Worm (Caenorhabditis elegans) whole organism, midembryonic: ENCODE measurements around the gene sams-5.

Experiments
- cog-1 ChIP-seq: sonication (generic microtip); optimal IDR thresholded peaks from 2 replicates; lab custom pipeline; 2016; ENCODE audit warnings: missing genetic modification characterization, missing compliant biosample characterization
- tab-1 ChIP-seq: fragments of 200-800 bp; sonication (Bioruptor generic); IDR thresholded peaks from 2 replicates; pipeline ENCODE4 v1.3.6; 2022; ENCODE audit warnings: missing genetic modification characterization, missing compliant biosample characterization
- ztf-29 ChIP-seq: fragments of 200-800 bp; sonication (Bioruptor generic); IDR thresholded peaks from 2 replicates; pipeline ENCODE4 v1.3.6; 2022; ENCODE audit warnings: missing genetic modification reagents, missing genetic modification characterization, missing compliant biosample characterization

DNA sequence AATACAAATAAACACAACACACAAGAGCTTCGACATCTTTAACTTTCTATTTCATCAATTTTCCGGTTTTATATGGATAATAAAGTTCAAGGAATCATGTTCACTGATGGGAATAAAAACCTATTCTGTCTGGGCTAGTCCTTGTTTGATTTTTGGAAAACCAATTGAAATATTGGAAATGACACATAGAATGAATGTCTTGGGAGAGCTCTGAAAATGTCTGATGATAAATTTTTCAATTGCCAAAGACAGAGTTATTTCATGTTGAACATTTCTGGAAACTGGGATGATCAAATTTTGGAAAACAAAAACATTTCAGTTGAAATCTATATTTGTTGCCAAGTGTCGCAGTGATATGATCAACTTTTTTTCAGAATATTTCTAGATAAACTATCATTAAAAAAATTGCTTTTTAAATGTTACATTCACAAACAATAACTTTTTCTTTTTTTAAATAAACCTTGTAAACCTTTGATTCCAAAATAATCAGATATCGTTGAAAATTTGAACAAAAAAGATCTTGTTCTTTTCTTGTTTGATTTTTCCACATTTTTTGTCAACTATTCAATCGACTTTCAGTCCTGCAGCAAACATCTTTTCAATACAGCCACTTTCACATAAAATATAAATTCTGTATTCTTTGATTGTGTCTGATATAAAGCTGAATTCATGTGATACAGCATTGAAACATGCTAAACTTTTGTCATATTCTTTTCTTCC is 41.7 kb downstream of the sams-5 start, which contains the start of the genes F58F9.6 and F58F9.8:
- TF ChIP-seq tab-1 (no peak), ztf-29 (GFP tag; lab: Robert Waterston, UW) (no peak), cog-1 (tag; lab: Kevin White, UChicago) (no peak)
